Fruit fly (Drosophila melanogaster) whole organism, embryonic: Measurements from ENCODE around the gene CG3546.

ENCODE experiments used
- Dll ChIP-seq: fragments of 200-800 bp; sonication (Bioruptor generic); IDR thresholded peaks from 4 replicates; pipeline ENCODE4 v1.3.6; 2022; ENCODE audit warnings: missing biosample characterization, missing genetic modification characterization; ENCODE audit not compliant: partially characterized antibody
- Ets65A ChIP-seq: fragments of 200-800 bp; sonication (Bioruptor generic); peaks from one replicate; lab custom pipeline; 2016; ENCODE audit warnings: missing biosample characterization, missing genetic modification characterization
- Hand ChIP-seq: fragments of 200-800 bp; sonication (Bioruptor generic); optimal IDR thresholded peaks from 2 replicates; lab custom pipeline; 2017; ENCODE audit warnings: mild to moderate bottlenecking, missing biosample characterization, missing genetic modification reagents, missing genetic modification characterization
- Hr78 ChIP-seq, 2 experiments: fragments of 200-800 bp in 1 of 2; fragments of >200 bp in 1 of 2; sonication (Bioruptor generic) in 1 of 2; optimal IDR thresholded peaks; 2 replicates each; lab custom pipeline; 2017 to 2019; ENCODE audit warnings: missing biosample characterization in 2 of 2, missing genetic modification characterization in 2 of 2, mild to moderate bottlenecking in 1 of 2, moderate library complexity in 1 of 2
- ac ChIP-seq: fragments of 200-800 bp; sonication (Bioruptor generic); optimal IDR thresholded peaks from 3 replicates; lab custom pipeline; 2017; ENCODE audit warnings: missing biosample characterization, mild to moderate bottlenecking, missing genetic modification characterization
- ci ChIP-seq: fragments of 200-800 bp; sonication (Bioruptor generic); IDR thresholded peaks from 3 replicates; pipeline ENCODE4 v1.3.6; 2022; ENCODE audit warnings: missing biosample characterization, missing genetic modification characterization
- fd3F ChIP-seq: fragments of 200-800 bp; sonication (Bioruptor generic); optimal IDR thresholded peaks from 2 replicates; lab custom pipeline; 2018; ENCODE audit warnings: missing biosample characterization, mild to moderate bottlenecking, missing genetic modification characterization, moderate library complexity
- h ChIP-seq: fragments of >200 bp; optimal IDR thresholded peaks from 2 replicates; lab custom pipeline; 2017
- odd ChIP-seq: fragments of 200-800 bp; sonication (Bioruptor generic); optimal IDR thresholded peaks from 2 replicates; lab custom pipeline; 2017; ENCODE audit warnings: missing biosample characterization, mild to moderate bottlenecking, missing genetic modification characterization
- tna ChIP-seq: fragments of 200-800 bp; sonication (Bioruptor generic); IDR thresholded peaks from 2 replicates; pipeline ENCODE4 v1.3.6; 2022; ENCODE audit warnings: missing biosample characterization, missing genetic modification characterization; ENCODE audit not compliant: partially characterized antibody
- z ChIP-seq: fragments of 200-800 bp; sonication (Bioruptor generic); IDR thresholded peaks from 3 replicates; pipeline ENCODE4 v1.3.6; 2022; ENCODE audit warnings: missing biosample characterization, missing genetic modification characterization

- TF ChIP-seq ac (GFP tag; lab: Kevin White, UChicago) = no peak
- TF ChIP-seq odd (GFP tag; lab: Kevin White, UChicago) = no peak
- TF ChIP-seq Hand (GFP tag; lab: Kevin White, UChicago) = no peak
- TF ChIP-seq Hr78 (GFP tag; optimal IDR thresholded peaks at IDR 0.05; lab: Kevin White, UChicago) = no peak
- TF ChIP-seq h = no peak
- TF ChIP-seq z (GFP tag; lab: Robert Waterston, UW) = no peak
- no peak for TF ChIP-seq Ets65A (GFP tag; lab: Kevin White, UChicago)
- TF ChIP-seq tna (GFP tag; lab: Robert Waterston, UW) = no peak
- TF ChIP-seq Dll (GFP tag; lab: Robert Waterston, UW) = no peak
- TF ChIP-seq fd3F (GFP tag; lab: Kevin White, UChicago) = no peak
- no peak for TF ChIP-seq ci
These were observed 6.2 kb upstream of the CG3546 start, which contains the start of the genes CG11436 and CG3527 for dm6 chrX:4551717-4552116.
